Fruit fly (Drosophila melanogaster) whole organism, embryonic: ENCODE measurements around the gene CG31871.

Experiments used
- CG10565 ChIP-seq: fragments of 200-800 bp; sonication (Bioruptor generic); optimal IDR thresholded peaks from 3 replicates; lab custom pipeline; 2016; ENCODE audit warnings: missing biosample characterization, mild to moderate bottlenecking, missing genetic modification characterization
- CG10979 ChIP-seq: fragments of 200-800 bp; sonication (Bioruptor generic); optimal IDR thresholded peaks from 2 replicates; lab custom pipeline; 2018; ENCODE audit warnings: missing biosample characterization, mild to moderate bottlenecking, missing genetic modification characterization, moderate library complexity
- CG11093 ChIP-seq: fragments of 200-800 bp; sonication (Bioruptor generic); IDR thresholded peaks from 3 replicates; pipeline ENCODE4 v1.3.6; 2022; ENCODE audit warnings: missing biosample characterization, missing genetic modification characterization
- CG12942 ChIP-seq: fragments of 200-800 bp; sonication (Bioruptor generic); optimal IDR thresholded peaks from 3 replicates; lab custom pipeline; 2016; ENCODE audit warnings: missing biosample characterization, missing genetic modification characterization
- CG14710 ChIP-seq: fragments of 200-800 bp; sonication (Bioruptor generic); optimal IDR thresholded peaks from 3 replicates; lab custom pipeline; 2019; ENCODE audit warnings: missing biosample characterization, mild to moderate bottlenecking, missing genetic modification characterization, moderate library complexity
- CG1603 ChIP-seq: fragments of 200-800 bp; sonication (Bioruptor generic); optimal IDR thresholded peaks from 2 replicates; lab custom pipeline; 2019; ENCODE audit warnings: missing biosample characterization, mild to moderate bottlenecking, missing genetic modification characterization, moderate library complexity
- CG17385 ChIP-seq: fragments of 200-800 bp; sonication (Bioruptor generic); optimal IDR thresholded peaks from 3 replicates; lab custom pipeline; 2018; ENCODE audit warnings: missing biosample characterization, mild to moderate bottlenecking, missing genetic modification characterization
- CG17612 ChIP-seq: fragments of 200-800 bp; sonication (Bioruptor generic); IDR thresholded peaks from 2 replicates; pipeline ENCODE4 v1.3.6; 2022; ENCODE audit warnings: missing biosample characterization, missing genetic modification characterization
- CG17912 ChIP-seq: fragments of 200-800 bp; sonication (Bioruptor generic); optimal IDR thresholded peaks from 2 replicates; lab custom pipeline; 2018; ENCODE audit warnings: missing biosample characterization, mild to moderate bottlenecking, missing genetic modification characterization
- CG18011 ChIP-seq: fragments of 200-800 bp; sonication (Bioruptor generic); optimal IDR thresholded peaks from 2 replicates; lab custom pipeline; 2017; ENCODE audit warnings: missing biosample characterization, missing genetic modification characterization, mild to moderate bottlenecking, moderate library complexity, missing genotype
- CG18262 ChIP-seq: fragments of 200-800 bp; optimal IDR thresholded peaks from 3 replicates; lab custom pipeline; 2019; ENCODE audit warnings: missing biosample characterization, mild to moderate bottlenecking, missing genetic modification characterization, moderate library complexity
- CG2116 ChIP-seq: fragments of 200-800 bp; sonication (Bioruptor generic); optimal IDR thresholded peaks from 3 replicates; lab custom pipeline; 2018; ENCODE audit warnings: missing biosample characterization, mild to moderate bottlenecking, missing genetic modification characterization
- CG2120 ChIP-seq: fragments of 200-800 bp; sonication (Bioruptor generic); optimal IDR thresholded peaks from 3 replicates; lab custom pipeline; 2016; ENCODE audit warnings: missing biosample characterization, missing genetic modification characterization
- CG32772 ChIP-seq: fragments of 200-800 bp; sonication (Bioruptor generic); IDR thresholded peaks from 2 replicates; pipeline ENCODE4 v1.3.6; 2022; ENCODE audit warnings: missing biosample characterization, missing genetic modification characterization
- CG4360 ChIP-seq: fragments of 200-800 bp; sonication (Bioruptor generic); IDR thresholded peaks from 2 replicates; pipeline ENCODE4 v1.3.6; 2022; ENCODE audit warnings: missing biosample characterization, missing genetic modification characterization
- CG4707 ChIP-seq: fragments of 200-800 bp; sonication (Bioruptor generic); optimal IDR thresholded peaks from 2 replicates; lab custom pipeline; 2018; ENCODE audit warnings: missing biosample characterization, mild to moderate bottlenecking, missing genetic modification characterization, moderate library complexity
- CG8290 ChIP-seq, 3 experiments: fragments of 200-800 bp; sonication (Bioruptor generic); optimal IDR thresholded peaks; 2 replicates each; lab custom pipeline; 2016 to 2019; ENCODE audit warnings: missing biosample characterization in 3 of 3, missing genetic modification characterization in 3 of 3, mild to moderate bottlenecking in 2 of 3, moderate library complexity in 1 of 3
- CG9817 ChIP-seq: fragments of 200-800 bp; sonication (Bioruptor generic); optimal IDR thresholded peaks from 2 replicates; lab custom pipeline; 2018; ENCODE audit warnings: missing biosample characterization, mild to moderate bottlenecking, missing genetic modification characterization, moderate library complexity
- CG9876 ChIP-seq: fragments of 200-800 bp; sonication (Bioruptor generic); optimal IDR thresholded peaks from 2 replicates; lab custom pipeline; 2016; ENCODE audit warnings: missing biosample characterization, missing genetic modification characterization
- CG9932 ChIP-seq: fragments of 200-800 bp; sonication (Bioruptor generic); IDR thresholded peaks from 2 replicates; pipeline ENCODE4 v1.3.6; 2022; ENCODE audit warnings: missing biosample characterization, missing genetic modification characterization
- D ChIP-seq, 2 experiments: fragments of 200-800 bp in 1 of 2; fragments of >200 bp in 1 of 2; sonication (Bioruptor generic) in 1 of 2; optimal IDR thresholded peaks; 2 replicates in 1 of 2; 3 replicates in 1 of 2; lab custom pipeline; 2017; ENCODE audit warnings: mild to moderate bottlenecking in 1 of 2, missing biosample characterization in 1 of 2, missing genetic modification characterization in 1 of 2, missing genetic modification reagents in 1 of 2
- HLH4C ChIP-seq: fragments of 200-800 bp; sonication (Bioruptor generic); IDR thresholded peaks from 3 replicates; pipeline ENCODE4 v1.3.6; 2022; ENCODE audit warnings: missing biosample characterization, missing genetic modification characterization; ENCODE audit not compliant: partially characterized antibody
- HLH54F ChIP-seq: fragments of 200-800 bp; sonication (Bioruptor generic); optimal IDR thresholded peaks from 3 replicates; lab custom pipeline; 2016; ENCODE audit warnings: missing biosample characterization, missing genetic modification characterization
- Hr51 ChIP-seq, 2 experiments: fragments of 200-800 bp; sonication (Bioruptor generic); optimal IDR thresholded peaks; 2 replicates in 1 of 2; 3 replicates in 1 of 2; lab custom pipeline; 2016 to 2018; ENCODE audit warnings: missing biosample characterization in 2 of 2, missing genetic modification characterization in 2 of 2, mild to moderate bottlenecking in 1 of 2, moderate library complexity in 1 of 2
- MBD-R2 ChIP-seq: fragments of 200-800 bp; sonication (Bioruptor generic); IDR thresholded peaks from 2 replicates; pipeline ENCODE4 v1.3.6; 2022; ENCODE audit warnings: missing biosample characterization, missing genetic modification characterization
- Mrtf ChIP-seq: fragments of 200-800 bp; sonication (Bioruptor generic); IDR thresholded peaks from 3 replicates; pipeline ENCODE4 v1.3.6; 2022; ENCODE audit warnings: missing biosample characterization, missing genetic modification characterization
- Myb ChIP-seq: fragments of 200-800 bp; sonication (Bioruptor generic); optimal IDR thresholded peaks from 2 replicates; lab custom pipeline; 2016; ENCODE audit warnings: missing biosample characterization, missing genetic modification characterization
- NfI ChIP-seq: fragments of 200-800 bp; sonication (Bioruptor generic); optimal IDR thresholded peaks from 3 replicates; lab custom pipeline; 2018; ENCODE audit warnings: missing biosample characterization, mild to moderate bottlenecking, missing genetic modification characterization, moderate library complexity
- Opbp ChIP-seq: fragments of 200-800 bp; sonication (Bioruptor generic); IDR thresholded peaks from 3 replicates; pipeline ENCODE4 v1.3.6; 2022; ENCODE audit warnings: missing biosample characterization, missing genetic modification characterization; ENCODE audit not compliant: partially characterized antibody
- Ptx1 ChIP-seq: fragments of 200-800 bp; sonication (Bioruptor generic); IDR thresholded peaks from 2 replicates; pipeline ENCODE4 v1.3.6; 2022; ENCODE audit warnings: missing biosample characterization, missing genetic modification characterization
- Spps ChIP-seq: fragments of 200-800 bp; sonication (Bioruptor generic); optimal IDR thresholded peaks from 2 replicates; lab custom pipeline; 2018; ENCODE audit warnings: missing biosample characterization, mild to moderate bottlenecking, missing genetic modification characterization
- bbx ChIP-seq: fragments of 200-800 bp; sonication (Bioruptor generic); IDR thresholded peaks from 2 replicates; pipeline ENCODE4 v1.3.6; 2022; ENCODE audit warnings: missing biosample characterization, missing genetic modification characterization; ENCODE audit not compliant: partially characterized antibody
- dati ChIP-seq: fragments of 200-800 bp; sonication (Bioruptor generic); IDR thresholded peaks from 2 replicates; pipeline ENCODE4 v1.3.6; 2022; ENCODE audit warnings: missing biosample characterization, missing genetic modification characterization
- dmrt99B ChIP-seq: fragments of 200-800 bp; sonication (Bioruptor generic); optimal IDR thresholded peaks from 2 replicates; lab custom pipeline; 2018; ENCODE audit warnings: missing biosample characterization, mild to moderate bottlenecking, missing genetic modification characterization, moderate library complexity
- dysf ChIP-seq: fragments of 200-800 bp; sonication (Bioruptor generic); IDR thresholded peaks from 3 replicates; pipeline ENCODE4 v1.3.6; 2022; ENCODE audit warnings: missing biosample characterization, missing genetic modification characterization
- eyg ChIP-seq: fragments of 200-800 bp; sonication (Bioruptor generic); optimal IDR thresholded peaks from 3 replicates; lab custom pipeline; 2016; ENCODE audit warnings: missing biosample characterization, missing genetic modification characterization
- fru ChIP-seq: fragments of >200 bp; optimal IDR thresholded peaks from 2 replicates; lab custom pipeline; 2017
- ham ChIP-seq: fragments of 200-800 bp; sonication (Bioruptor generic); IDR thresholded peaks from 2 replicates; pipeline ENCODE4 v1.3.6; 2022; ENCODE audit warnings: missing biosample characterization, missing genetic modification characterization
- hb ChIP-seq: fragments of 200-800 bp; sonication (Bioruptor generic); IDR thresholded peaks from 3 replicates; pipeline ENCODE4 v1.3.6; 2022; ENCODE audit warnings: missing biosample characterization, missing genetic modification characterization; ENCODE audit not compliant: partially characterized antibody
- hkb ChIP-seq, 2 experiments: fragments of 200-800 bp in 1 of 2; fragments of >200 bp in 1 of 2; sonication (Bioruptor generic) in 1 of 2; IDR thresholded peaks in 1 of 2; optimal IDR thresholded peaks in 1 of 2; 2 replicates each; pipeline versions ENCODE4 v1.3.6 to Lab custom; 2017 to 2022; ENCODE audit warnings: missing biosample characterization in 1 of 2, missing genetic modification characterization in 1 of 2
- inv ChIP-seq: fragments of 200-800 bp; sonication (Bioruptor generic); IDR thresholded peaks from 2 replicates; pipeline ENCODE4 v1.3.6; 2022; ENCODE audit warnings: missing biosample characterization, missing genetic modification characterization; ENCODE audit not compliant: partially characterized antibody
- sens ChIP-seq: fragments of 200-800 bp; sonication (Bioruptor generic); peaks from one replicate; lab custom pipeline; 2016; ENCODE audit warnings: missing biosample characterization, missing genetic modification characterization
- sob ChIP-seq: fragments of 200-800 bp; sonication (Bioruptor generic); IDR thresholded peaks from 2 replicates; pipeline ENCODE4 v1.3.6; 2022; ENCODE audit warnings: missing biosample characterization, missing genetic modification characterization
- ssp ChIP-seq: fragments of 200-800 bp; sonication (Bioruptor generic); IDR thresholded peaks from 2 replicates; pipeline ENCODE4 v1.3.6; 2022; ENCODE audit warnings: missing biosample characterization, missing genetic modification characterization
- wor ChIP-seq: fragments of 200-800 bp; sonication (Bioruptor generic); IDR thresholded peaks from 2 replicates; pipeline ENCODE4 v1.3.6; 2022; ENCODE audit warnings: missing biosample characterization, missing genetic modification characterization
- zf30C ChIP-seq: fragments of 200-800 bp; sonication (Bioruptor generic); optimal IDR thresholded peaks from 3 replicates; lab custom pipeline; 2018; ENCODE audit warnings: missing biosample characterization, mild to moderate bottlenecking, missing genetic modification characterization

Gene CG31871

dm6 chr2L:10654520-10654919 lies 7.4 kb upstream of the CG31871 start (continued):
- TF ChIP-seq eyg (GFP tag; lab: Kevin White, UChicago): no peak
- TF ChIP-seq, all 482 proteins: peak for 3

dm6 chr2L:10657981-10658380 lies 3.9 kb upstream of the CG31871 start, which contains the start of gene CG45690:
Gene CG45690 (plus strand): TSS chr2L:10658281.
- TF ChIP-seq CG8290 (GFP tag; optimal IDR thresholded peaks at IDR 0.05; lab: Kevin White, UChicago) (no peak), CG8290 (tag; optimal IDR thresholded peaks at IDR 0.05; lab: Kevin White, UChicago) (no peak), sens (no peak), inv (no peak), CG1603 (tag; lab: Kevin White, UChicago) (no peak), CG9817 (tag; lab: Kevin White, UChicago) (no peak), MBD-R2 (GFP tag; lab: Robert Waterston, UW) (no peak), CG10565 (GFP tag; lab: Kevin White, UChicago) (no peak), CG9876 (GFP tag; lab: Kevin White, UChicago) (no peak), CG11093 (GFP tag; lab: Robert Waterston, UW) (no peak), hkb (optimal IDR thresholded peaks at IDR 0.05; lab: Kevin White, UChicago) (no peak), hkb (GFP tag; IDR thresholded peaks at IDR 0.05; lab: Robert Waterston, UW) (no peak)
- TF ChIP-seq, all 482 proteins: peak for 0

- no peak for TF ChIP-seq Spps (tag; lab: Kevin White, UChicago)
- peak; percentile 25; the same call in 1 of the 2 replicates for TF ChIP-seq wor
- TF ChIP-seq zf30C (GFP tag; lab: Kevin White, UChicago): no peak
- no peak for TF ChIP-seq CG10979 (tag; lab: Kevin White, UChicago)
- peak; percentile 43 to 89 for TF ChIP-seq Hr51 (GFP tag; optimal IDR thresholded peaks at IDR 0.05; lab: Kevin White, UChicago)
- TF ChIP-seq Mrtf: peak; percentile 89
- peak; percentile 92 for TF ChIP-seq dysf
- TF ChIP-seq HLH54F: peak; percentile 70
- no peak for TF ChIP-seq CG17912 (GFP tag; lab: Kevin White, UChicago)
- peak; percentile 76 for TF ChIP-seq CG17385 (GFP tag; lab: Kevin White, UChicago)
- peak; percentile 6; the same call in 1 of the 2 replicates for TF ChIP-seq dati (GFP tag; lab: Robert Waterston, UW)
- TF ChIP-seq CG18011 (GFP tag; lab: Kevin White, UChicago): peak; percentile 58
- TF ChIP-seq CG4707 (GFP tag; lab: Kevin White, UChicago): no peak
- no peak for TF ChIP-seq HLH4C (GFP tag; lab: Robert Waterston, UW)
- TF ChIP-seq Ptx1: peak; percentile 93
- no peak for TF ChIP-seq CG14710
- TF ChIP-seq ham (GFP tag; lab: Robert Waterston, UW): 0 out of 2 replicates have a peak, but pooled peaks have one; percentile 17
- no peak for TF ChIP-seq Opbp (GFP tag; lab: Robert Waterston, UW)
- peak; percentile 53 for TF ChIP-seq Myb (GFP tag; lab: Kevin White, UChicago)
- TF ChIP-seq sob (GFP tag; lab: Robert Waterston, UW): peak; percentile 87
- peak; percentile 81 for TF ChIP-seq CG9932
- TF ChIP-seq NfI: peak; percentile 77
- peak; percentile 66 for TF ChIP-seq CG18262 (tag; lab: Kevin White, UChicago)
- TF ChIP-seq dmrt99B: peak; percentile 87
- TF ChIP-seq CG4360 (GFP tag; lab: Robert Waterston, UW): no peak
- peak; percentile 77 for TF ChIP-seq ssp (GFP tag; lab: Robert Waterston, UW)
- TF ChIP-seq CG32772 (GFP tag; lab: Robert Waterston, UW): peak; percentile 82
- TF ChIP-seq CG12942 (GFP tag; lab: Kevin White, UChicago): peak; percentile 68
- no peak for TF ChIP-seq hb (GFP tag; lab: Robert Waterston, UW)
- peak; percentile 80 for TF ChIP-seq CG2120 (GFP tag; lab: Kevin White, UChicago)
- no peak for TF ChIP-seq D (optimal IDR thresholded peaks at IDR 0.05; lab: Kevin White, UChicago)
- TF ChIP-seq D (GFP tag; optimal IDR thresholded peaks at IDR 0.05; lab: Kevin White, UChicago): peak; percentile 3
- no peak for TF ChIP-seq bbx (GFP tag; lab: Robert Waterston, UW)
- TF ChIP-seq fru (lab: Kevin White, UChicago): no peak
- peak; percentile 63 for TF ChIP-seq eyg (GFP tag; lab: Kevin White, UChicago)
- TF ChIP-seq CG2116 (GFP tag; lab: Kevin White, UChicago): peak; percentile 40
- peak; percentile 33; the same call in 1 of the 2 replicates for TF ChIP-seq CG17612
These were observed 3.7 kb downstream of the CG31871 start for dm6 chr2L:10665603-10666002.
